Worm (Caenorhabditis elegans) whole organism, L3 larva: ENCODE measurements around the gene C44B7.11.

Experiments used
- R02D3.7 ChIP-seq: fragments of 150-350 bp; optimal IDR thresholded peaks from 2 replicates; lab custom pipeline; 2014; ENCODE audit warnings: missing biosample characterization, missing genetic modification characterization
- daf-12 ChIP-seq: fragments of 150-350 bp; optimal IDR thresholded peaks from 2 replicates; lab custom pipeline; 2014; ENCODE audit warnings: missing biosample characterization, missing genetic modification reagents, missing genetic modification characterization
- elt-1 ChIP-seq: fragments of 150-350 bp; optimal IDR thresholded peaks from 2 replicates; lab custom pipeline; 2014; ENCODE audit warnings: missing biosample characterization, missing genetic modification characterization
- elt-3 ChIP-seq, 3 experiments: fragments of 150-350 bp in 1 of 3; sonication (generic microtip) in 2 of 3; optimal IDR thresholded peaks; 2 replicates in 2 of 3; 4 replicates in 1 of 3; lab custom pipeline; 2014 to 2017; ENCODE audit warnings: missing biosample characterization in 3 of 3, missing genetic modification characterization in 3 of 3
- ztf-4 ChIP-seq: fragments of 150-350 bp; optimal IDR thresholded peaks from 2 replicates; lab custom pipeline; 2014; ENCODE audit warnings: missing biosample characterization, missing genetic modification characterization

DNA sequence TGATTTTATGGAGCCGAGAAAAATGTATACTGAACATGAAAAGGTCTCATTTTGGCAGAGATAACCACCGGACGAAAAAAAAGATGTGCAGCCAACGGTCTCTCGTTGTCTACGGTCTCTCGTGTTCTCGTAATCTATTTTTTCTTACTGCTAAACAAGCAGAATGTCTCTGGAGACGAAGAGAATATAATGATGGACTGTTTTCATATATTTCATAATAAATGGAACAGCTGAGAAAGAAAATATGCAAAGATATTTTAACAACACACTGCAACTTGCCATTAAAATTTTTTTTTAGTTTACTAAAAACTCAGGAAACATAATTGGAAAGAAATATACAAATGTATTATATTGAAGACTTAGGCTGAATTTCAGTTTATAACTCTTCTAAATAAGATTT lies 32.7 kb upstream of the C44B7.11 start:
- TF ChIP-seq elt-1 (tag; lab: Kevin White, UChicago) (no peak), R02D3.7 (tag; lab: Kevin White, UChicago) (no peak), daf-12 (no peak), elt-3 (tag; optimal IDR thresholded peaks at IDR 0.05; lab: Kevin White, UChicago) (no peak), ztf-4 (tag; lab: Kevin White, UChicago) (no peak)
